Fruit fly (Drosophila melanogaster) whole organism, wandering third instar larva: ENCODE measurements around the gene Dnaaf4.

Source experiments
- Abd-B ChIP-seq: fragments of >200 bp; optimal IDR thresholded peaks from 2 replicates; lab custom pipeline; 2017; ENCODE audit warnings: missing biosample characterization, missing genetic modification characterization
- CG32264 ChIP-seq: fragments of 200-800 bp; sonication (Bioruptor generic); optimal IDR thresholded peaks from 2 replicates; lab custom pipeline; 2016; ENCODE audit warnings: missing biosample characterization, missing genetic modification characterization
- CG9705 ChIP-seq: fragments of 200-800 bp; sonication (Bioruptor generic); optimal IDR thresholded peaks from 2 replicates; lab custom pipeline; 2018; ENCODE audit warnings: missing biosample characterization, mild to moderate bottlenecking, missing genetic modification characterization
- CrebA ChIP-seq: fragments of 200-800 bp; sonication (Bioruptor generic); optimal IDR thresholded peaks from 2 replicates; lab custom pipeline; 2016; ENCODE audit warnings: missing biosample characterization, mild to moderate bottlenecking, missing genetic modification characterization, borderline replicate concordance
- Dfd ChIP-seq: fragments of >200 bp; optimal IDR thresholded peaks from 2 replicates; lab custom pipeline; 2017; ENCODE audit warnings: missing biosample characterization, missing genetic modification characterization
- Dif ChIP-seq: fragments of 200-275, 200-300 bp; sonication (Bioruptor generic); optimal IDR thresholded peaks from 2 replicates; lab custom pipeline; 2018; ENCODE audit warnings: missing biosample characterization, missing genetic modification characterization; ENCODE audit not compliant: partially characterized antibody
- GATAd ChIP-seq: sonication (Bioruptor generic); optimal IDR thresholded peaks from 2 replicates; lab custom pipeline; 2016; ENCODE audit warnings: missing biosample characterization, missing genetic modification characterization
- HLH106 ChIP-seq: fragments of 200-800 bp; optimal IDR thresholded peaks from 3 replicates; lab custom pipeline; 2019; ENCODE audit warnings: missing biosample characterization, mild to moderate bottlenecking, missing genetic modification characterization, moderate library complexity
- Hnf4 ChIP-seq: fragments of 200-800 bp; sonication (Bioruptor generic); optimal IDR thresholded peaks from 2 replicates; lab custom pipeline; 2016; ENCODE audit warnings: missing biosample characterization, mild to moderate bottlenecking, missing genetic modification characterization
- Hr78 ChIP-seq: fragments of >200 bp; optimal IDR thresholded peaks from 2 replicates; lab custom pipeline; 2017; ENCODE audit warnings: missing biosample characterization, missing genetic modification characterization
- Hr83 ChIP-seq: fragments of 200-300 bp; sonication (Bioruptor generic); optimal IDR thresholded peaks from 2 replicates; lab custom pipeline; 2016; ENCODE audit warnings: missing biosample characterization, mild to moderate bottlenecking, missing genetic modification characterization, moderate library complexity; ENCODE audit not compliant: poor library complexity, severe bottlenecking
- Jra ChIP-seq: sonication (Bioruptor generic); optimal IDR thresholded peaks from 2 replicates; lab custom pipeline; 2016; ENCODE audit warnings: missing biosample characterization, missing genetic modification characterization
- Mio ChIP-seq: sonication (Bioruptor generic); optimal IDR thresholded peaks from 2 replicates; lab custom pipeline; 2016; ENCODE audit warnings: missing biosample characterization, missing genetic modification characterization
- Myc ChIP-seq: fragments of >200 bp; optimal IDR thresholded peaks from 2 replicates; lab custom pipeline; 2017
- N ChIP-seq: fragments of >200 bp; optimal IDR thresholded peaks from 2 replicates; lab custom pipeline; 2018; ENCODE audit warnings: missing biosample characterization, missing external identifiers, missing genetic modification characterization
- OdsH ChIP-seq: fragments of 200-800 bp; sonication (Bioruptor generic); optimal IDR thresholded peaks from 2 replicates; lab custom pipeline; 2016; ENCODE audit warnings: missing biosample characterization, mild to moderate bottlenecking, missing genetic modification characterization
- Rel ChIP-seq, 2 experiments: fragments of 200-800 bp; sonication (Bioruptor generic) in 1 of 2; optimal IDR thresholded peaks; 2 replicates in 1 of 2; 3 replicates in 1 of 2; lab custom pipeline; 2016 to 2019; ENCODE audit warnings: mild to moderate bottlenecking in 2 of 2, missing biosample characterization in 2 of 2, missing genetic modification characterization in 2 of 2, moderate library complexity in 1 of 2
- Sp1 ChIP-seq: fragments of 200-800 bp; sonication (Bioruptor generic); optimal IDR thresholded peaks from 3 replicates; lab custom pipeline; 2019; ENCODE audit warnings: missing biosample characterization, mild to moderate bottlenecking, missing genetic modification characterization, moderate library complexity
- Vsx2 ChIP-seq: fragments of 200-300, 225-300 bp; sonication (Bioruptor generic); optimal IDR thresholded peaks from 2 replicates; lab custom pipeline; 2018; ENCODE audit warnings: missing biosample characterization, missing genetic modification characterization; ENCODE audit not compliant: partially characterized antibody
- br ChIP-seq: fragments of 200-800 bp; sonication (Bioruptor generic); optimal IDR thresholded peaks from 2 replicates; lab custom pipeline; 2016; ENCODE audit warnings: missing biosample characterization, missing genetic modification characterization
- brk ChIP-seq: fragments of 200-800 bp; sonication (Bioruptor generic); optimal IDR thresholded peaks from 2 replicates; lab custom pipeline; 2016; ENCODE audit warnings: missing biosample characterization, mild to moderate bottlenecking, missing genetic modification characterization
- dl ChIP-seq, 2 experiments: fragments of 175-275, 200-275 bp in 1 of 2; fragments of 200-275 bp in 1 of 2; sonication (Bioruptor generic); optimal IDR thresholded peaks; lab custom pipeline; 2018; ENCODE audit warnings: mild to moderate bottlenecking in 2 of 2, missing biosample characterization in 2 of 2, missing genetic modification characterization in 2 of 2, moderate library complexity in 2 of 2; ENCODE audit not compliant: partially characterized antibody in 2 of 2, insufficient read depth in 1 of 2
- dmrt93B ChIP-seq: fragments of 200-800 bp; sonication (Bioruptor generic); optimal IDR thresholded peaks from 2 replicates; lab custom pipeline; 2018; ENCODE audit warnings: missing biosample characterization, mild to moderate bottlenecking, missing genetic modification characterization
- dsf ChIP-seq: sonication (Bioruptor generic); optimal IDR thresholded peaks from 2 replicates; lab custom pipeline; 2016; ENCODE audit warnings: missing biosample characterization, missing genetic modification characterization, borderline replicate concordance
- ey ChIP-seq: fragments of 200-800 bp; sonication (Bioruptor generic); optimal IDR thresholded peaks from 2 replicates; lab custom pipeline; 2016; ENCODE audit warnings: missing biosample characterization, missing genetic modification characterization
- foxo ChIP-seq, 2 experiments: fragments of 200-800 bp; sonication (Bioruptor generic); optimal IDR thresholded peaks; 2 replicates in 1 of 2; 3 replicates in 1 of 2; lab custom pipeline; 2016 to 2017; ENCODE audit warnings: missing biosample characterization in 2 of 2, missing genetic modification characterization in 2 of 2
- fru ChIP-seq: fragments of 200-800 bp; sonication (Bioruptor generic); optimal IDR thresholded peaks from 3 replicates; lab custom pipeline; 2016; ENCODE audit warnings: missing biosample characterization, mild to moderate bottlenecking, missing genetic modification characterization
- h ChIP-seq: fragments of 200-800 bp; sonication (Bioruptor generic); optimal IDR thresholded peaks from 3 replicates; lab custom pipeline; 2016; ENCODE audit warnings: missing biosample characterization, mild to moderate bottlenecking, missing genetic modification characterization
- jim ChIP-seq: fragments of 175-275, 200-325 bp; sonication (Bioruptor generic); optimal IDR thresholded peaks from 2 replicates; lab custom pipeline; 2016; ENCODE audit warnings: missing biosample characterization, mild to moderate bottlenecking, missing genetic modification characterization
- lola ChIP-seq: fragments of >200 bp; optimal IDR thresholded peaks from 2 replicates; lab custom pipeline; 2017; ENCODE audit warnings: missing biosample characterization, missing genetic modification characterization
- pan ChIP-seq: fragments of >200 bp; optimal IDR thresholded peaks from 2 replicates; lab custom pipeline; 2017
- psq ChIP-seq: fragments of 200-800 bp; sonication (Bioruptor generic); optimal IDR thresholded peaks from 3 replicates; lab custom pipeline; 2017; ENCODE audit warnings: missing biosample characterization, mild to moderate bottlenecking, missing genetic modification characterization, moderate library complexity
- rgr ChIP-seq: fragments of 200-800 bp; sonication (Bioruptor generic); optimal IDR thresholded peaks from 3 replicates; lab custom pipeline; 2016; ENCODE audit warnings: missing biosample characterization, mild to moderate bottlenecking, missing genetic modification characterization
- sage ChIP-seq: fragments of 200-800 bp; sonication (Bioruptor generic); optimal IDR thresholded peaks from 2 replicates; lab custom pipeline; 2016; ENCODE audit warnings: missing biosample characterization, mild to moderate bottlenecking, missing genetic modification characterization
- sv ChIP-seq: fragments of 200-800 bp; sonication (Bioruptor generic); optimal IDR thresholded peaks from 3 replicates; lab custom pipeline; 2016; ENCODE audit warnings: missing biosample characterization, missing genetic modification characterization
- tai ChIP-seq: sonication (Bioruptor generic); optimal IDR thresholded peaks from 2 replicates; lab custom pipeline; 2016; ENCODE audit warnings: missing biosample characterization, missing genetic modification characterization
- usp ChIP-seq: fragments of >200 bp; optimal IDR thresholded peaks from 2 replicates; lab custom pipeline; 2017; ENCODE audit warnings: missing biosample characterization, missing genetic modification characterization
- woc ChIP-seq: sonication (Bioruptor generic); optimal IDR thresholded peaks from 2 replicates; lab custom pipeline; 2016; ENCODE audit warnings: missing biosample characterization, mild to moderate bottlenecking, missing genetic modification characterization

The Dnaaf4 gene

dm6 chr2L:11167997-11168396 is 46.5 kb upstream of the Dnaaf4 start:
- TF ChIP-seq CG32264 (GFP tag; lab: Kevin White, UChicago) = no peak
- TF ChIP-seq sv = no peak
- no peak for TF ChIP-seq br (GFP tag; lab: Kevin White, UChicago)
- TF ChIP-seq tai (GFP tag; lab: Kevin White, UChicago) = no peak
- no peak for TF ChIP-seq brk (GFP tag; lab: Kevin White, UChicago)
- no peak for TF ChIP-seq h (GFP tag; lab: Kevin White, UChicago)
- TF ChIP-seq fru = no peak
- no peak for TF ChIP-seq Abd-B (GFP tag; lab: Kevin White, UChicago)
- TF ChIP-seq rgr (GFP tag; lab: Kevin White, UChicago) = no peak
- no peak for TF ChIP-seq Hr83 (GFP tag; lab: Kevin White, UChicago)
- TF ChIP-seq GATAd = no peak
- no peak for TF ChIP-seq Hnf4 (GFP tag; lab: Kevin White, UChicago)
- TF ChIP-seq HLH106 = no peak
- TF ChIP-seq Mio (GFP tag; lab: Kevin White, UChicago) = no peak
- TF ChIP-seq Rel (GFP tag; optimal IDR thresholded peaks at IDR 0.05; lab: Kevin White, UChicago) = no peak
- no peak for TF ChIP-seq Rel (tag; optimal IDR thresholded peaks at IDR 0.05; lab: Kevin White, UChicago)
- TF ChIP-seq sage (GFP tag; lab: Kevin White, UChicago) = no peak

- TF ChIP-seq tai (GFP tag; lab: Kevin White, UChicago) (peak; percentile 88), dmrt93B (peak; percentile 90), Sp1 (GFP tag; lab: Kevin White, UChicago) (peak; percentile 90), Abd-B (GFP tag; lab: Kevin White, UChicago) (no peak), pan (no peak), Myc (no peak), Jra (GFP tag; lab: Kevin White, UChicago) (peak; percentile 87), ey (GFP tag; lab: Kevin White, UChicago) (peak; percentile 94), lola (GFP tag; lab: Kevin White, UChicago) (no peak), jim (GFP tag; lab: Kevin White, UChicago) (peak; percentile 86), HLH106 (peak; percentile 96), CG32264 (GFP tag; lab: Kevin White, UChicago) (peak; percentile 89), fru (peak; percentile 94), Dif (peak; percentile 97), dsf (GFP tag; lab: Kevin White, UChicago) (peak; percentile 79), rgr (GFP tag; lab: Kevin White, UChicago) (peak; percentile 95), Hr78 (GFP tag; lab: Kevin White, UChicago) (no peak), woc (peak; percentile 91), Rel (GFP tag; optimal IDR thresholded peaks at IDR 0.05; lab: Kevin White, UChicago) (peak; percentile 52), Rel (tag; optimal IDR thresholded peaks at IDR 0.05; lab: Kevin White, UChicago) (no peak), Dfd (GFP tag; lab: Kevin White, UChicago) (peak; percentile 18), Hnf4 (GFP tag; lab: Kevin White, UChicago) (peak; percentile 94), CrebA (GFP tag; lab: Kevin White, UChicago) (peak; percentile 44), GATAd (peak; percentile 58), sv (no peak), Hr83 (GFP tag; lab: Kevin White, UChicago) (peak; percentile 26), br (GFP tag; lab: Kevin White, UChicago) (peak; percentile 91), brk (GFP tag; lab: Kevin White, UChicago) (peak; percentile 76), CG9705 (peak; percentile 87), h (GFP tag; lab: Kevin White, UChicago) (peak; percentile 97), psq (peak; percentile 90), N (no peak), sage (GFP tag; lab: Kevin White, UChicago) (peak; percentile 85), usp (GFP tag; lab: Kevin White, UChicago) (no peak), Vsx2 (GFP tag; lab: Kevin White, UChicago) (peak; percentile 85), foxo (GFP tag; optimal IDR thresholded peaks at IDR 0.05; lab: Kevin White, UChicago) (peak; percentile 9 to 94), Mio (GFP tag; lab: Kevin White, UChicago) (peak; percentile 45), OdsH (GFP tag; lab: Kevin White, UChicago) (peak; percentile 94), dl (GFP tag; optimal IDR thresholded peaks at IDR 0.05; lab: Kevin White, UChicago; ENCODE audit: insufficient read depth in 1 of 2, partially characterized antibody in 2 of 2) (peak; percentile 87 to 88)
These were observed 33.8 kb upstream of the Dnaaf4 start, which contains the start of gene CG6287 for dm6 chr2L:11155166-11155958. Gene CG6287 (minus strand): TSS chr2L:11155721.
